Fruit fly (Drosophila melanogaster): Measurements from ENCODE around the gene DopEcR.

Gene DopEcR

dm6 chr3L:4356986-4357385 lies 23.2 kb downstream of the DopEcR start:
- TF ChIP-seq ttk (optimal IDR thresholded peaks at IDR 0.05) (no peak), insv (optimal IDR thresholded peaks at IDR 0.05) (no peak), Myc (optimal IDR thresholded peaks at IDR 0.05) (no peak), psq (optimal IDR thresholded peaks at IDR 0.05) (no peak), h (optimal IDR thresholded peaks at IDR 0.05) (no peak), Sin3A (optimal IDR thresholded peaks at IDR 0.05) (no peak)

- TF ChIP-seq ttk (optimal IDR thresholded peaks at IDR 0.05): no peak
- no peak for TF ChIP-seq Sin3A (optimal IDR thresholded peaks at IDR 0.05)
- no peak for TF ChIP-seq psq (optimal IDR thresholded peaks at IDR 0.05)
- no peak for TF ChIP-seq Myc (optimal IDR thresholded peaks at IDR 0.05)
Observed at dm6 chr3L:4354898-4355627, 25.1 kb downstream of the DopEcR start.

- no peak for TF ChIP-seq psq (optimal IDR thresholded peaks at IDR 0.05)
- no peak for TF ChIP-seq Myc (optimal IDR thresholded peaks at IDR 0.05)
- TF ChIP-seq insv (optimal IDR thresholded peaks at IDR 0.05): no peak
- TF ChIP-seq ttk (optimal IDR thresholded peaks at IDR 0.05): no peak
- no peak for TF ChIP-seq h (optimal IDR thresholded peaks at IDR 0.05)
- no peak for TF ChIP-seq Sin3A (optimal IDR thresholded peaks at IDR 0.05)
Observed at dm6 chr3L:4353657-4354075, 26.5 kb downstream of the DopEcR start.

dm6 chr3L:4352649-4353048 lies 27.5 kb downstream of the DopEcR start:
- TF ChIP-seq psq (optimal IDR thresholded peaks at IDR 0.05) (no peak), insv (optimal IDR thresholded peaks at IDR 0.05) (no peak), Myc (optimal IDR thresholded peaks at IDR 0.05) (no peak), ttk (optimal IDR thresholded peaks at IDR 0.05) (no peak), Sin3A (optimal IDR thresholded peaks at IDR 0.05) (no peak)

- TF ChIP-seq insv (optimal IDR thresholded peaks at IDR 0.05) (no peak), ttk (optimal IDR thresholded peaks at IDR 0.05) (no peak), h (optimal IDR thresholded peaks at IDR 0.05) (no peak), Sin3A (optimal IDR thresholded peaks at IDR 0.05) (no peak), psq (optimal IDR thresholded peaks at IDR 0.05) (no peak), Myc (optimal IDR thresholded peaks at IDR 0.05) (no peak)
Observed at dm6 chr3L:4352009-4352408, 28.2 kb downstream of the DopEcR start.

dm6 chr3L:4349314-4349713 lies 30.9 kb downstream of the DopEcR start:
- TF ChIP-seq Myc (optimal IDR thresholded peaks at IDR 0.05) (no peak), h (optimal IDR thresholded peaks at IDR 0.05) (no peak), ttk (optimal IDR thresholded peaks at IDR 0.05) (no peak), Sin3A (optimal IDR thresholded peaks at IDR 0.05) (no peak), psq (optimal IDR thresholded peaks at IDR 0.05) (no peak), insv (optimal IDR thresholded peaks at IDR 0.05) (no peak)

dm6 chr3L:4348839-4349238 lies 31.3 kb downstream of the DopEcR start:
- TF ChIP-seq psq (optimal IDR thresholded peaks at IDR 0.05) (no peak), insv (optimal IDR thresholded peaks at IDR 0.05) (no peak), ttk (optimal IDR thresholded peaks at IDR 0.05) (no peak), Sin3A (optimal IDR thresholded peaks at IDR 0.05) (no peak), Myc (optimal IDR thresholded peaks at IDR 0.05) (no peak), h (optimal IDR thresholded peaks at IDR 0.05) (no peak)

- TF ChIP-seq psq (optimal IDR thresholded peaks at IDR 0.05) (no peak), ttk (optimal IDR thresholded peaks at IDR 0.05) (no peak), h (optimal IDR thresholded peaks at IDR 0.05) (no peak), insv (optimal IDR thresholded peaks at IDR 0.05) (no peak), Sin3A (optimal IDR thresholded peaks at IDR 0.05) (no peak), Myc (optimal IDR thresholded peaks at IDR 0.05) (no peak)
Observed at dm6 chr3L:4348072-4348471, 32.1 kb downstream of the DopEcR start.

dm6 chr3L:4346379-4346778 lies 33.8 kb downstream of the DopEcR start:
- no peak for TF ChIP-seq h (optimal IDR thresholded peaks at IDR 0.05)
- no peak for TF ChIP-seq Myc (optimal IDR thresholded peaks at IDR 0.05)
- TF ChIP-seq insv (optimal IDR thresholded peaks at IDR 0.05): no peak
- TF ChIP-seq Sin3A (optimal IDR thresholded peaks at IDR 0.05): no peak
- no peak for TF ChIP-seq ttk (optimal IDR thresholded peaks at IDR 0.05)
- TF ChIP-seq psq (optimal IDR thresholded peaks at IDR 0.05): no peak

dm6 chr3L:4341078-4341477 lies 39.1 kb downstream of the DopEcR start:
- TF ChIP-seq insv (optimal IDR thresholded peaks at IDR 0.05) (no peak), ttk (optimal IDR thresholded peaks at IDR 0.05) (no peak), Myc (optimal IDR thresholded peaks at IDR 0.05) (no peak), Sin3A (optimal IDR thresholded peaks at IDR 0.05) (no peak), psq (optimal IDR thresholded peaks at IDR 0.05) (no peak), h (optimal IDR thresholded peaks at IDR 0.05) (no peak)

- TF ChIP-seq Sin3A (optimal IDR thresholded peaks at IDR 0.05) (no peak), h (optimal IDR thresholded peaks at IDR 0.05) (no peak), ttk (optimal IDR thresholded peaks at IDR 0.05) (no peak), Myc (optimal IDR thresholded peaks at IDR 0.05) (no peak), psq (optimal IDR thresholded peaks at IDR 0.05) (no peak), insv (optimal IDR thresholded peaks at IDR 0.05) (no peak)
Observed at dm6 chr3L:4340227-4340626, 40.0 kb downstream of the DopEcR start.

- no peak for TF ChIP-seq h (optimal IDR thresholded peaks at IDR 0.05)
- no peak for TF ChIP-seq Sin3A (optimal IDR thresholded peaks at IDR 0.05)
- TF ChIP-seq insv (optimal IDR thresholded peaks at IDR 0.05): no peak
- no peak for TF ChIP-seq ttk (optimal IDR thresholded peaks at IDR 0.05)
- no peak for TF ChIP-seq psq (optimal IDR thresholded peaks at IDR 0.05)
- no peak for TF ChIP-seq Myc (optimal IDR thresholded peaks at IDR 0.05)
Observed at dm6 chr3L:4339525-4339924, 40.7 kb downstream of the DopEcR start.

- TF ChIP-seq insv (optimal IDR thresholded peaks at IDR 0.05): no peak
- no peak for TF ChIP-seq Myc (optimal IDR thresholded peaks at IDR 0.05)
- TF ChIP-seq psq (optimal IDR thresholded peaks at IDR 0.05): no peak
- no peak for TF ChIP-seq ttk (optimal IDR thresholded peaks at IDR 0.05)
- TF ChIP-seq h (optimal IDR thresholded peaks at IDR 0.05): no peak
- no peak for TF ChIP-seq Sin3A (optimal IDR thresholded peaks at IDR 0.05)
Observed at dm6 chr3L:4336588-4336987, 43.6 kb downstream of the DopEcR start.

Data from Kc167 (cell line).